Fruit fly (Drosophila melanogaster) whole organism, embryonic: Measurements from ENCODE around the gene CG43800.

Experiments used
- CG10209 ChIP-seq: fragments of 200-800 bp; sonication (Bioruptor generic); optimal IDR thresholded peaks from 3 replicates; lab custom pipeline; 2017; ENCODE audit warnings: missing biosample characterization, mild to moderate bottlenecking, missing genetic modification characterization, missing genetic modification reagents
- CG1024 ChIP-seq: fragments of 200-800 bp; sonication (Bioruptor generic); IDR thresholded peaks from 2 replicates; pipeline ENCODE4 v1.3.6; 2022; ENCODE audit warnings: missing biosample characterization, missing genetic modification characterization
- CG31365 ChIP-seq: fragments of 200-800 bp; sonication (Bioruptor generic); optimal IDR thresholded peaks from 2 replicates; lab custom pipeline; 2018; ENCODE audit warnings: missing biosample characterization, mild to moderate bottlenecking, missing genetic modification characterization
- CG31441 ChIP-seq: fragments of 200-800 bp; sonication (Bioruptor generic); IDR thresholded peaks from 2 replicates; pipeline ENCODE4 v1.3.6; 2022; ENCODE audit warnings: missing biosample characterization, missing genetic modification characterization
- CG8478 ChIP-seq: fragments of >200 bp; optimal IDR thresholded peaks from 2 replicates; lab custom pipeline; 2018
- Gug ChIP-seq: fragments of 200-800 bp; sonication (Bioruptor generic); IDR thresholded peaks from 4 replicates; pipeline ENCODE4 v1.3.6; 2022; ENCODE audit warnings: missing biosample characterization, missing genetic modification characterization
- HHEX ChIP-seq: fragments of 200-800 bp; sonication (Bioruptor generic); optimal IDR thresholded peaks from 3 replicates; lab custom pipeline; 2017; ENCODE audit warnings: missing biosample characterization, mild to moderate bottlenecking, missing genetic modification characterization, missing genetic modification reagents
- luna ChIP-seq: fragments of 200-800 bp; sonication (Bioruptor generic); optimal IDR thresholded peaks from 2 replicates; lab custom pipeline; 2016; ENCODE audit warnings: missing biosample characterization, missing genetic modification characterization

DNA sequence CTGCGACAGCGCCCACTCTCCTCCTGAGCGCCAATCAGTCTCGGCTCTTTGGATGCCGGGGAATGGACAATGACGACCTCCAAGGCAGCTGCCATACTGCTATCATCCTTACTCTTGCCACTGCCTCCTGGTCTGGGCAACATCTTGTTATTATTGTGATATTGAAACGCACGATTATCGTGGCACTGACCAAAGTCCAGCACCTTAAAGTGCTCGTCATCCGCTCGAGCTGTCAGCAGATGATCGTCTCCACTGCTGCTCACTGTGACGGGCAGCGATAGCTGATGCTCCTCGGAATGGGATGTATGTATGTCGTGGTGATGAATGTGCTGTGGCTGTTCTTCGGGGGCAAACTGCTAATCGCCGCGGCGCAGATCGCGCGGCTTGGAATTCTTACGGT lies 25.0 kb downstream of the CG43800 start:
- TF ChIP-seq CG8478 (lab: Kevin White, UChicago) (no peak), Gug (no peak), CG10209 (GFP tag; lab: Kevin White, UChicago) (no peak), luna (GFP tag; lab: Kevin White, UChicago) (no peak), CG31365 (no peak), CG31441 (no peak), CG1024 (GFP tag; lab: Robert Waterston, UW) (no peak), HHEX (GFP tag; lab: Kevin White, UChicago) (no peak)
